Fruit fly (Drosophila melanogaster) whole organism, embryonic: Measurements from ENCODE around the gene Prp39.

Source experiments
- Abd-B ChIP-seq: fragments of 200-800 bp; sonication (Bioruptor generic); optimal IDR thresholded peaks from 2 replicates; lab custom pipeline; 2018; ENCODE audit warnings: missing biosample characterization, mild to moderate bottlenecking, missing genetic modification characterization, moderate library complexity
- BtbVII ChIP-seq: fragments of 200-800 bp; sonication (Bioruptor generic); optimal IDR thresholded peaks from 3 replicates; lab custom pipeline; 2017; ENCODE audit warnings: missing biosample characterization, mild to moderate bottlenecking, missing genetic modification characterization
- CG11560 ChIP-seq: fragments of 200-800 bp; sonication (Bioruptor generic); IDR thresholded peaks from 3 replicates; pipeline ENCODE4 v1.3.6; 2022; ENCODE audit warnings: missing biosample characterization, missing genetic modification characterization
- CG12391 ChIP-seq: fragments of 200-800 bp; sonication (Bioruptor generic); optimal IDR thresholded peaks from 3 replicates; lab custom pipeline; 2018; ENCODE audit warnings: missing biosample characterization, mild to moderate bottlenecking, missing genetic modification characterization, moderate library complexity
- CG13424 ChIP-seq: fragments of 200-800 bp; sonication (Bioruptor generic); optimal IDR thresholded peaks from 2 replicates; lab custom pipeline; 2019; ENCODE audit warnings: missing biosample characterization, mild to moderate bottlenecking, missing genetic modification characterization, moderate library complexity
- CG14667 ChIP-seq: fragments of 200-800 bp; sonication (Bioruptor generic); IDR thresholded peaks from 2 replicates; pipeline ENCODE4 v1.3.6; 2022; ENCODE audit warnings: missing biosample characterization, missing genetic modification characterization
- CG14860 ChIP-seq: fragments of 200-800 bp; sonication (Bioruptor generic); IDR thresholded peaks from 3 replicates; pipeline ENCODE4 v1.3.6; 2022; ENCODE audit warnings: missing biosample characterization, missing genetic modification characterization; ENCODE audit not compliant: partially characterized antibody
- CG14965 ChIP-seq: fragments of 200-800 bp; sonication (Bioruptor generic); optimal IDR thresholded peaks from 2 replicates; lab custom pipeline; 2016; ENCODE audit warnings: missing biosample characterization, missing genetic modification characterization, borderline replicate concordance
- CG15601 ChIP-seq: fragments of 200-800 bp; sonication (Bioruptor generic); optimal IDR thresholded peaks from 3 replicates; lab custom pipeline; 2019; ENCODE audit warnings: missing biosample characterization, mild to moderate bottlenecking, missing genetic modification characterization, moderate library complexity
- CG15696 ChIP-seq: fragments of 200-800 bp; sonication (Bioruptor generic); optimal IDR thresholded peaks from 2 replicates; lab custom pipeline; 2019; ENCODE audit warnings: missing biosample characterization, mild to moderate bottlenecking, missing genetic modification characterization, moderate library complexity
- CG1602 ChIP-seq: fragments of 200-800 bp; sonication (Bioruptor generic); optimal IDR thresholded peaks from 3 replicates; lab custom pipeline; 2016; ENCODE audit warnings: missing biosample characterization, missing genetic modification characterization
- CG16813 ChIP-seq: fragments of 200-800 bp; sonication (Bioruptor generic); IDR thresholded peaks from 3 replicates; pipeline ENCODE4 v1.3.6; 2022; ENCODE audit warnings: missing biosample characterization, missing genetic modification characterization; ENCODE audit not compliant: partially characterized antibody
- CG17359 ChIP-seq: fragments of 200-800 bp; sonication (Bioruptor generic); optimal IDR thresholded peaks from 3 replicates; lab custom pipeline; 2018; ENCODE audit warnings: missing biosample characterization, mild to moderate bottlenecking, missing genetic modification characterization, moderate library complexity
- CG2120 ChIP-seq: fragments of 200-800 bp; sonication (Bioruptor generic); optimal IDR thresholded peaks from 3 replicates; lab custom pipeline; 2016; ENCODE audit warnings: missing biosample characterization, missing genetic modification characterization
- CG30431 ChIP-seq: fragments of 200-800 bp; sonication (Bioruptor generic); optimal IDR thresholded peaks from 2 replicates; lab custom pipeline; 2017; ENCODE audit warnings: missing biosample characterization, missing genetic modification characterization
- CG3847 ChIP-seq: fragments of 200-800 bp; sonication (Bioruptor generic); IDR thresholded peaks from 2 replicates; pipeline ENCODE4 v1.3.6; 2022; ENCODE audit warnings: missing biosample characterization, missing genetic modification characterization
- CG6765 ChIP-seq: fragments of 200-800 bp; sonication (Bioruptor generic); optimal IDR thresholded peaks from 3 replicates; lab custom pipeline; 2017; ENCODE audit warnings: missing biosample characterization, mild to moderate bottlenecking, missing genetic modification characterization
- CG9876 ChIP-seq: fragments of 200-800 bp; sonication (Bioruptor generic); optimal IDR thresholded peaks from 2 replicates; lab custom pipeline; 2016; ENCODE audit warnings: missing biosample characterization, missing genetic modification characterization
- CG9932 ChIP-seq: fragments of 200-800 bp; sonication (Bioruptor generic); IDR thresholded peaks from 2 replicates; pipeline ENCODE4 v1.3.6; 2022; ENCODE audit warnings: missing biosample characterization, missing genetic modification characterization
- CoRest ChIP-seq: fragments of 200-800 bp; sonication (Bioruptor generic); optimal IDR thresholded peaks from 3 replicates; lab custom pipeline; 2018; ENCODE audit warnings: missing biosample characterization, mild to moderate bottlenecking, missing genetic modification characterization, moderate library complexity
- Dad ChIP-seq: fragments of 200-800 bp; sonication (Bioruptor generic); optimal IDR thresholded peaks from 3 replicates; lab custom pipeline; 2016; ENCODE audit warnings: missing biosample characterization, missing genetic modification characterization
- Jarid2 ChIP-seq: fragments of 200-800 bp; sonication (Bioruptor generic); optimal IDR thresholded peaks from 3 replicates; lab custom pipeline; 2017; ENCODE audit warnings: mild to moderate bottlenecking, missing biosample characterization, missing genetic modification reagents, missing genetic modification characterization
- Lhr ChIP-seq: fragments of 200-800 bp; sonication (Bioruptor generic); optimal IDR thresholded peaks from 3 replicates; lab custom pipeline; 2017; ENCODE audit warnings: mild to moderate bottlenecking, missing biosample characterization, missing genetic modification reagents, missing genetic modification characterization
- Med ChIP-seq: fragments of 200-800 bp; sonication (Bioruptor generic); peaks from one replicate; lab custom pipeline; 2016; ENCODE audit warnings: missing biosample characterization, missing genetic modification characterization, mild to moderate bottlenecking, inconsistent platforms, moderate library complexity
- Optix ChIP-seq: fragments of 200-800 bp; sonication (Bioruptor generic); IDR thresholded peaks from 3 replicates; pipeline ENCODE4 v1.3.6; 2022; ENCODE audit warnings: missing biosample characterization, missing genetic modification characterization
- bbx ChIP-seq: fragments of 200-800 bp; sonication (Bioruptor generic); IDR thresholded peaks from 2 replicates; pipeline ENCODE4 v1.3.6; 2022; ENCODE audit warnings: missing biosample characterization, missing genetic modification characterization; ENCODE audit not compliant: partially characterized antibody
- croc ChIP-seq: fragments of 200-800 bp; sonication (Bioruptor generic); conservative IDR thresholded peaks from 3 replicates; pipeline ENCODE4 v1.3.6; 2022; ENCODE audit warnings: missing biosample characterization, missing genetic modification characterization
- dm ChIP-seq: fragments of 200-800 bp; sonication (Bioruptor generic); optimal IDR thresholded peaks from 3 replicates; lab custom pipeline; 2016; ENCODE audit warnings: missing biosample characterization, missing genetic modification characterization
- dmrt11E ChIP-seq: fragments of 200-800 bp; sonication (Bioruptor generic); optimal IDR thresholded peaks from 3 replicates; lab custom pipeline; 2018; ENCODE audit warnings: missing biosample characterization, mild to moderate bottlenecking, missing genetic modification characterization, moderate library complexity
- dysf ChIP-seq: fragments of 200-800 bp; sonication (Bioruptor generic); IDR thresholded peaks from 3 replicates; pipeline ENCODE4 v1.3.6; 2022; ENCODE audit warnings: missing biosample characterization, missing genetic modification characterization
- ems ChIP-seq: fragments of 200-800 bp; sonication (Bioruptor generic); optimal IDR thresholded peaks from 3 replicates; lab custom pipeline; 2016; ENCODE audit warnings: missing biosample characterization, missing genetic modification characterization
- fu2 ChIP-seq: fragments of 200-800 bp; sonication (Bioruptor generic); optimal IDR thresholded peaks from 2 replicates; lab custom pipeline; 2016; ENCODE audit warnings: missing biosample characterization, missing genetic modification characterization
- gem ChIP-seq: fragments of 200-800 bp; sonication (Bioruptor generic); optimal IDR thresholded peaks from 2 replicates; lab custom pipeline; 2019; ENCODE audit warnings: missing biosample characterization, mild to moderate bottlenecking, missing genetic modification characterization, moderate library complexity
- ham ChIP-seq: fragments of 200-800 bp; sonication (Bioruptor generic); IDR thresholded peaks from 2 replicates; pipeline ENCODE4 v1.3.6; 2022; ENCODE audit warnings: missing biosample characterization, missing genetic modification characterization
- lola ChIP-seq, 3 experiments: fragments of >200 bp in 2 of 3; fragments of 200-800 bp in 1 of 3; sonication (Bioruptor generic) in 1 of 3; optimal IDR thresholded peaks; 2 replicates each; lab custom pipeline; 2017 to 2019; ENCODE audit warnings: missing biosample characterization in 3 of 3, missing genetic modification characterization in 3 of 3, mild to moderate bottlenecking in 1 of 3, moderate library complexity in 1 of 3
- nmo ChIP-seq: fragments of 200-800 bp; sonication (Bioruptor generic); optimal IDR thresholded peaks from 2 replicates; lab custom pipeline; 2018; ENCODE audit warnings: missing biosample characterization, mild to moderate bottlenecking, missing genetic modification characterization, moderate library complexity
- prd ChIP-seq, 3 experiments: fragments of >200 bp in 2 of 3; fragments of 200-800 bp in 1 of 3; sonication (Bioruptor generic) in 1 of 3; optimal IDR thresholded peaks in 2 of 3; IDR thresholded peaks in 1 of 3; 2 replicates in 2 of 3; 3 replicates in 1 of 3; pipeline versions ENCODE4 v1.3.6 to Lab custom; 2017 to 2022; ENCODE audit warnings: missing biosample characterization in 1 of 3, missing genetic modification characterization in 1 of 3
- row ChIP-seq: fragments of 200-800 bp; sonication (Bioruptor generic); IDR thresholded peaks from 3 replicates; pipeline ENCODE4 v1.3.6; 2022; ENCODE audit warnings: missing biosample characterization, missing genetic modification characterization
- ssp ChIP-seq: fragments of 200-800 bp; sonication (Bioruptor generic); IDR thresholded peaks from 2 replicates; pipeline ENCODE4 v1.3.6; 2022; ENCODE audit warnings: missing biosample characterization, missing genetic modification characterization
- tio ChIP-seq: fragments of 200-800 bp; sonication (Bioruptor generic); optimal IDR thresholded peaks from 2 replicates; lab custom pipeline; 2017; ENCODE audit warnings: missing biosample characterization, missing genetic modification characterization, inconsistent platforms
- wor ChIP-seq: fragments of 200-800 bp; sonication (Bioruptor generic); IDR thresholded peaks from 2 replicates; pipeline ENCODE4 v1.3.6; 2022; ENCODE audit warnings: missing biosample characterization, missing genetic modification characterization
- yki ChIP-seq: fragments of >200 bp; optimal IDR thresholded peaks from 3 replicates; lab custom pipeline; 2018
- zfh1 ChIP-seq: fragments of 200-800 bp; sonication (Bioruptor generic); IDR thresholded peaks from 3 replicates; pipeline ENCODE4 v1.3.6; 2022; ENCODE audit warnings: missing biosample characterization, missing genetic modification characterization

Prp39 gene

dm6 chr3R:28805164-28805563 lies 6.7 kb upstream of the Prp39 start (continued):
- TF ChIP-seq CG3847 (GFP tag; lab: Robert Waterston, UW), result peak; percentile 45; the same call in 1 of the 2 replicates
- no peak for TF ChIP-seq BtbVII (GFP tag; lab: Kevin White, UChicago)
- TF ChIP-seq croc (GFP tag; lab: Robert Waterston, UW), result no peak
- TF ChIP-seq wor (GFP tag; lab: Robert Waterston, UW), result 0 out of 2 replicates have a peak, but pooled peaks have one; percentile 15
- peak; percentile 76 for TF ChIP-seq nmo (GFP tag; lab: Kevin White, UChicago)
- TF ChIP-seq CG9932 (GFP tag; lab: Robert Waterston, UW), result peak; percentile 38
- TF ChIP-seq Med (GFP tag; lab: Kevin White, UChicago), result peak; percentile 74
- peak; percentile 29; the same call in 1 of the 3 replicates for TF ChIP-seq dysf (GFP tag; lab: Robert Waterston, UW)
- TF ChIP-seq CG1602 (GFP tag; lab: Kevin White, UChicago), result peak; percentile 5
- TF ChIP-seq CG13424 (tag; lab: Kevin White, UChicago), result peak; percentile 10
- no peak for TF ChIP-seq ham (GFP tag; lab: Robert Waterston, UW)
- TF ChIP-seq Dad (GFP tag; lab: Kevin White, UChicago), result no peak
- TF ChIP-seq dmrt11E (tag; lab: Kevin White, UChicago), result peak; percentile 31
- TF ChIP-seq CG14667, result 0 out of 2 replicates have a peak, but pooled peaks have one; percentile 23
- no peak for TF ChIP-seq CG9876 (GFP tag; lab: Kevin White, UChicago)
- no peak for TF ChIP-seq CG15696
- no peak for TF ChIP-seq Lhr (GFP tag; lab: Kevin White, UChicago)
- TF ChIP-seq ems (GFP tag; lab: Kevin White, UChicago), result peak; percentile 16
- TF ChIP-seq dm, result no peak
- TF ChIP-seq CoRest (tag; lab: Kevin White, UChicago), result peak; percentile 37
- no peak for TF ChIP-seq CG17359 (tag; lab: Kevin White, UChicago)
- TF ChIP-seq gem (tag; lab: Kevin White, UChicago), result peak; percentile 14
- TF ChIP-seq CG2120 (GFP tag; lab: Kevin White, UChicago), result peak; percentile 24
- peak; percentile 64 for TF ChIP-seq CG16813 (GFP tag; lab: Robert Waterston, UW)
- TF ChIP-seq CG15601, result peak; percentile 3
- no peak for TF ChIP-seq fu2
- TF ChIP-seq bbx, result 0 out of 2 replicates have a peak, but pooled peaks have one; percentile 7
- TF ChIP-seq tio (GFP tag; lab: Kevin White, UChicago), result peak; percentile 9
- peak; percentile 21 for TF ChIP-seq CG30431
- TF ChIP-seq yki (lab: Kevin White, UChicago), result no peak
- TF ChIP-seq lola (GFP tag; optimal IDR thresholded peaks at IDR 0.05; lab: Kevin White, UChicago), result no peak
- peak; percentile 35; the same call in 1 of the 2 replicates for TF ChIP-seq ssp
- TF ChIP-seq row, result peak; percentile 78
- 0 out of 3 replicates have a peak, but pooled peaks have one; percentile 22 for TF ChIP-seq CG11560 (tag; lab: Robert Waterston, UW)
- TF ChIP-seq CG14965 (GFP tag; lab: Kevin White, UChicago), result no peak
- peak; percentile 27; the same call in 1 of the 3 replicates for TF ChIP-seq Optix (GFP tag; lab: Robert Waterston, UW)
- no peak for TF ChIP-seq CG14860 (GFP tag; lab: Robert Waterston, UW)
- no peak for TF ChIP-seq Jarid2 (GFP tag; lab: Kevin White, UChicago)
- no peak for TF ChIP-seq CG6765 (GFP tag; lab: Kevin White, UChicago)
- TF ChIP-seq prd (optimal IDR thresholded peaks at IDR 0.05; lab: Kevin White, UChicago), result no peak
- peak; percentile 43; the same call in 2 of the 3 replicates for TF ChIP-seq prd (GFP tag; IDR thresholded peaks at IDR 0.05; lab: Robert Waterston, UW)
- peak; percentile 29 for TF ChIP-seq CG12391
- peak; percentile 40 for TF ChIP-seq Abd-B (GFP tag; lab: Kevin White, UChicago)
- peak; percentile 47; the same call in 1 of the 3 replicates for TF ChIP-seq zfh1 (GFP tag; lab: Robert Waterston, UW)
